Fruit fly (Drosophila melanogaster) whole organism, wandering third instar larva: ENCODE results near the gene CG10628.
A peak's percentile ranks its signal among the peaks of the same experiment; 100 is the strongest.

Experiments
- Abd-B ChIP-seq: fragments of >200 bp; optimal IDR thresholded peaks from 2 replicates; lab custom pipeline; 2017; ENCODE audit warnings: missing biosample characterization, missing genetic modification characterization
- CrebA ChIP-seq: fragments of 200-800 bp; sonication (Bioruptor generic); optimal IDR thresholded peaks from 2 replicates; lab custom pipeline; 2016; ENCODE audit warnings: missing biosample characterization, mild to moderate bottlenecking, missing genetic modification characterization, borderline replicate concordance
- Dfd ChIP-seq: fragments of >200 bp; optimal IDR thresholded peaks from 2 replicates; lab custom pipeline; 2017; ENCODE audit warnings: missing biosample characterization, missing genetic modification characterization
- HLH106 ChIP-seq: fragments of 200-800 bp; optimal IDR thresholded peaks from 3 replicates; lab custom pipeline; 2019; ENCODE audit warnings: missing biosample characterization, mild to moderate bottlenecking, missing genetic modification characterization, moderate library complexity
- Hnf4 ChIP-seq: fragments of 200-800 bp; sonication (Bioruptor generic); optimal IDR thresholded peaks from 2 replicates; lab custom pipeline; 2016; ENCODE audit warnings: missing biosample characterization, mild to moderate bottlenecking, missing genetic modification characterization
- Hr78 ChIP-seq: fragments of >200 bp; optimal IDR thresholded peaks from 2 replicates; lab custom pipeline; 2017; ENCODE audit warnings: missing biosample characterization, missing genetic modification characterization
- Hr83 ChIP-seq: fragments of 200-300 bp; sonication (Bioruptor generic); optimal IDR thresholded peaks from 2 replicates; lab custom pipeline; 2016; ENCODE audit warnings: missing biosample characterization, mild to moderate bottlenecking, missing genetic modification characterization, moderate library complexity; ENCODE audit not compliant: poor library complexity, severe bottlenecking
- Jra ChIP-seq: sonication (Bioruptor generic); optimal IDR thresholded peaks from 2 replicates; lab custom pipeline; 2016; ENCODE audit warnings: missing biosample characterization, missing genetic modification characterization
- Mio ChIP-seq: sonication (Bioruptor generic); optimal IDR thresholded peaks from 2 replicates; lab custom pipeline; 2016; ENCODE audit warnings: missing biosample characterization, missing genetic modification characterization
- Myc ChIP-seq: fragments of >200 bp; optimal IDR thresholded peaks from 2 replicates; lab custom pipeline; 2017
- N ChIP-seq: fragments of >200 bp; optimal IDR thresholded peaks from 2 replicates; lab custom pipeline; 2018; ENCODE audit warnings: missing biosample characterization, missing external identifiers, missing genetic modification characterization
- OdsH ChIP-seq: fragments of 200-800 bp; sonication (Bioruptor generic); optimal IDR thresholded peaks from 2 replicates; lab custom pipeline; 2016; ENCODE audit warnings: missing biosample characterization, mild to moderate bottlenecking, missing genetic modification characterization
- Rel ChIP-seq, 2 experiments: fragments of 200-800 bp; sonication (Bioruptor generic) in 1 of 2; optimal IDR thresholded peaks; 2 replicates in 1 of 2; 3 replicates in 1 of 2; lab custom pipeline; 2016 to 2019; ENCODE audit warnings: mild to moderate bottlenecking in 2 of 2, missing biosample characterization in 2 of 2, missing genetic modification characterization in 2 of 2, moderate library complexity in 1 of 2
- Sp1 ChIP-seq: fragments of 200-800 bp; sonication (Bioruptor generic); optimal IDR thresholded peaks from 3 replicates; lab custom pipeline; 2019; ENCODE audit warnings: missing biosample characterization, mild to moderate bottlenecking, missing genetic modification characterization, moderate library complexity
- Vsx2 ChIP-seq: fragments of 200-300, 225-300 bp; sonication (Bioruptor generic); optimal IDR thresholded peaks from 2 replicates; lab custom pipeline; 2018; ENCODE audit warnings: missing biosample characterization, missing genetic modification characterization; ENCODE audit not compliant: partially characterized antibody
- br ChIP-seq: fragments of 200-800 bp; sonication (Bioruptor generic); optimal IDR thresholded peaks from 2 replicates; lab custom pipeline; 2016; ENCODE audit warnings: missing biosample characterization, missing genetic modification characterization
- dl ChIP-seq, 2 experiments: fragments of 175-275, 200-275 bp in 1 of 2; fragments of 200-275 bp in 1 of 2; sonication (Bioruptor generic); optimal IDR thresholded peaks; lab custom pipeline; 2018; ENCODE audit warnings: mild to moderate bottlenecking in 2 of 2, missing biosample characterization in 2 of 2, missing genetic modification characterization in 2 of 2, moderate library complexity in 2 of 2; ENCODE audit not compliant: partially characterized antibody in 2 of 2, insufficient read depth in 1 of 2
- dmrt93B ChIP-seq: fragments of 200-800 bp; sonication (Bioruptor generic); optimal IDR thresholded peaks from 2 replicates; lab custom pipeline; 2018; ENCODE audit warnings: missing biosample characterization, mild to moderate bottlenecking, missing genetic modification characterization
- dsf ChIP-seq: sonication (Bioruptor generic); optimal IDR thresholded peaks from 2 replicates; lab custom pipeline; 2016; ENCODE audit warnings: missing biosample characterization, missing genetic modification characterization, borderline replicate concordance
- ey ChIP-seq: fragments of 200-800 bp; sonication (Bioruptor generic); optimal IDR thresholded peaks from 2 replicates; lab custom pipeline; 2016; ENCODE audit warnings: missing biosample characterization, missing genetic modification characterization
- foxo ChIP-seq, 2 experiments: fragments of 200-800 bp; sonication (Bioruptor generic); optimal IDR thresholded peaks; 2 replicates in 1 of 2; 3 replicates in 1 of 2; lab custom pipeline; 2016 to 2017; ENCODE audit warnings: missing biosample characterization in 2 of 2, missing genetic modification characterization in 2 of 2
- h ChIP-seq: fragments of 200-800 bp; sonication (Bioruptor generic); optimal IDR thresholded peaks from 3 replicates; lab custom pipeline; 2016; ENCODE audit warnings: missing biosample characterization, mild to moderate bottlenecking, missing genetic modification characterization
- lola ChIP-seq: fragments of >200 bp; optimal IDR thresholded peaks from 2 replicates; lab custom pipeline; 2017; ENCODE audit warnings: missing biosample characterization, missing genetic modification characterization
- pan ChIP-seq: fragments of >200 bp; optimal IDR thresholded peaks from 2 replicates; lab custom pipeline; 2017
- psq ChIP-seq: fragments of 200-800 bp; sonication (Bioruptor generic); optimal IDR thresholded peaks from 3 replicates; lab custom pipeline; 2017; ENCODE audit warnings: missing biosample characterization, mild to moderate bottlenecking, missing genetic modification characterization, moderate library complexity
- rgr ChIP-seq: fragments of 200-800 bp; sonication (Bioruptor generic); optimal IDR thresholded peaks from 3 replicates; lab custom pipeline; 2016; ENCODE audit warnings: missing biosample characterization, mild to moderate bottlenecking, missing genetic modification characterization
- sage ChIP-seq: fragments of 200-800 bp; sonication (Bioruptor generic); optimal IDR thresholded peaks from 2 replicates; lab custom pipeline; 2016; ENCODE audit warnings: missing biosample characterization, mild to moderate bottlenecking, missing genetic modification characterization
- sv ChIP-seq: fragments of 200-800 bp; sonication (Bioruptor generic); optimal IDR thresholded peaks from 3 replicates; lab custom pipeline; 2016; ENCODE audit warnings: missing biosample characterization, missing genetic modification characterization
- usp ChIP-seq: fragments of >200 bp; optimal IDR thresholded peaks from 2 replicates; lab custom pipeline; 2017; ENCODE audit warnings: missing biosample characterization, missing genetic modification characterization
- woc ChIP-seq: sonication (Bioruptor generic); optimal IDR thresholded peaks from 2 replicates; lab custom pipeline; 2016; ENCODE audit warnings: missing biosample characterization, mild to moderate bottlenecking, missing genetic modification characterization

CG10628 gene

dm6 chr2L:19791321-19792281 lies 33.2 kb upstream of the CG10628 start, which contains the start of the genes CdGAPr and CG10466:
Gene CdGAPr (minus strand): TSS chr2L:19791882.
Gene CG10466 (plus strand): TSS chr2L:19792104.
- no peak for TF ChIP-seq dl (GFP tag; optimal IDR thresholded peaks at IDR 0.05; lab: Kevin White, UChicago; ENCODE audit: insufficient read depth in 1 of 2, partially characterized antibody in 2 of 2)
- TF ChIP-seq CrebA (GFP tag; lab: Kevin White, UChicago): no peak
- peak; percentile 15 for TF ChIP-seq psq (GFP tag; lab: Kevin White, UChicago)
- TF ChIP-seq ey: no peak
- no peak for TF ChIP-seq foxo (GFP tag; optimal IDR thresholded peaks at IDR 0.05; lab: Kevin White, UChicago)
- no peak for TF ChIP-seq Rel (GFP tag; optimal IDR thresholded peaks at IDR 0.05; lab: Kevin White, UChicago)
- TF ChIP-seq Rel (tag; optimal IDR thresholded peaks at IDR 0.05; lab: Kevin White, UChicago): peak; percentile 25
- peak; percentile 6 for TF ChIP-seq Hnf4 (GFP tag; lab: Kevin White, UChicago)
- no peak for TF ChIP-seq Jra (GFP tag; lab: Kevin White, UChicago)
- no peak for TF ChIP-seq br (GFP tag; lab: Kevin White, UChicago)
- TF ChIP-seq Hr78 (GFP tag; lab: Kevin White, UChicago): no peak
- peak; percentile 3 for TF ChIP-seq Sp1 (GFP tag; lab: Kevin White, UChicago)
- TF ChIP-seq h (GFP tag; lab: Kevin White, UChicago): peak; percentile 26
- TF ChIP-seq woc (GFP tag; lab: Kevin White, UChicago): no peak
- TF ChIP-seq sv (GFP tag; lab: Kevin White, UChicago): no peak
- TF ChIP-seq, all 38 proteins: peak for 5

- TF ChIP-seq rgr (GFP tag; lab: Kevin White, UChicago): no peak
- TF ChIP-seq dmrt93B (GFP tag; lab: Kevin White, UChicago): no peak
- TF ChIP-seq N (GFP tag; lab: Kevin White, UChicago): peak; percentile 81
- TF ChIP-seq ey: peak; percentile 12
- no peak for TF ChIP-seq Vsx2 (GFP tag; lab: Kevin White, UChicago)
- TF ChIP-seq Abd-B: no peak
- TF ChIP-seq, all 38 proteins: peak for 2
These were observed 32.3 kb upstream of the CG10628 start for dm6 chr2L:19790553-19791320.

- TF ChIP-seq woc (GFP tag; lab: Kevin White, UChicago) (no peak), Dfd (no peak), usp (GFP tag; lab: Kevin White, UChicago) (no peak), sv (GFP tag; lab: Kevin White, UChicago) (no peak), HLH106 (tag; lab: Kevin White, UChicago) (no peak), dsf (GFP tag; lab: Kevin White, UChicago) (no peak), foxo (GFP tag; optimal IDR thresholded peaks at IDR 0.05; lab: Kevin White, UChicago) (no peak), OdsH (GFP tag; lab: Kevin White, UChicago) (no peak), Jra (GFP tag; lab: Kevin White, UChicago) (no peak), Hnf4 (GFP tag; lab: Kevin White, UChicago) (no peak), Mio (GFP tag; lab: Kevin White, UChicago) (no peak), lola (GFP tag; lab: Kevin White, UChicago) (no peak), Abd-B (no peak), Vsx2 (GFP tag; lab: Kevin White, UChicago) (no peak)
These were observed 30.3 kb upstream of the CG10628 start for dm6 chr2L:19788735-19789134.

dm6 chr2L:19787930-19788329 lies 29.5 kb upstream of the CG10628 start:
- no peak for TF ChIP-seq Hnf4 (GFP tag; lab: Kevin White, UChicago)
- TF ChIP-seq dsf (GFP tag; lab: Kevin White, UChicago): no peak
- no peak for TF ChIP-seq CrebA (GFP tag; lab: Kevin White, UChicago)
- no peak for TF ChIP-seq br (GFP tag; lab: Kevin White, UChicago)
- TF ChIP-seq sage (GFP tag; lab: Kevin White, UChicago): no peak
- TF ChIP-seq Hr83 (GFP tag; lab: Kevin White, UChicago): no peak
- no peak for TF ChIP-seq foxo (GFP tag; optimal IDR thresholded peaks at IDR 0.05; lab: Kevin White, UChicago)
- TF ChIP-seq Myc (lab: Kevin White, UChicago): no peak
- TF ChIP-seq pan (lab: Kevin White, UChicago): no peak
